Fruit fly (Drosophila melanogaster) whole organism, embryonic: ENCODE measurements around the gene CG18258.

Source experiments
- Blimp-1 ChIP-seq: fragments of 200-800 bp; sonication (Bioruptor generic); optimal IDR thresholded peaks from 3 replicates; lab custom pipeline; 2018; ENCODE audit warnings: missing biosample characterization, missing genetic modification characterization, mild to moderate bottlenecking, moderate library complexity, missing genetic modification reagents
- CG10209 ChIP-seq: fragments of 200-800 bp; sonication (Bioruptor generic); optimal IDR thresholded peaks from 3 replicates; lab custom pipeline; 2017; ENCODE audit warnings: missing biosample characterization, mild to moderate bottlenecking, missing genetic modification characterization, missing genetic modification reagents
- CG10321 ChIP-seq: fragments of 200-800 bp; sonication (Bioruptor generic); IDR thresholded peaks from 2 replicates; pipeline ENCODE4 v1.3.6; 2022; ENCODE audit warnings: missing biosample characterization, missing genetic modification characterization
- CG13775 ChIP-seq: fragments of 200-800 bp; sonication (Bioruptor generic); optimal IDR thresholded peaks from 3 replicates; lab custom pipeline; 2017; ENCODE audit warnings: missing biosample characterization, mild to moderate bottlenecking, missing genetic modification characterization
- CG16813 ChIP-seq: fragments of 200-800 bp; sonication (Bioruptor generic); IDR thresholded peaks from 3 replicates; pipeline ENCODE4 v1.3.6; 2022; ENCODE audit warnings: missing biosample characterization, missing genetic modification characterization; ENCODE audit not compliant: partially characterized antibody
- CG17568 ChIP-seq: fragments of 200-800 bp; sonication (Bioruptor generic); optimal IDR thresholded peaks from 2 replicates; lab custom pipeline; 2018; ENCODE audit warnings: missing biosample characterization, mild to moderate bottlenecking, missing genetic modification characterization, moderate library complexity
- CG31388 ChIP-seq: fragments of 200-800 bp; sonication (Bioruptor generic); optimal IDR thresholded peaks from 2 replicates; lab custom pipeline; 2016; ENCODE audit warnings: missing biosample characterization, missing genetic modification characterization
- CG32767 ChIP-seq: fragments of 200-800 bp; sonication (Bioruptor generic); IDR thresholded peaks from 2 replicates; pipeline ENCODE4 v1.3.6; 2022; ENCODE audit warnings: missing biosample characterization, missing genetic modification characterization
- CG33213 ChIP-seq: fragments of 200-800 bp; sonication (Bioruptor generic); optimal IDR thresholded peaks from 3 replicates; lab custom pipeline; 2016; ENCODE audit warnings: missing biosample characterization, missing genetic modification characterization
- CG34376 ChIP-seq: fragments of 200-800 bp; sonication (Bioruptor generic); optimal IDR thresholded peaks from 2 replicates; lab custom pipeline; 2018; ENCODE audit warnings: missing biosample characterization, mild to moderate bottlenecking, missing genetic modification characterization
- CG6272 ChIP-seq: fragments of 200-800 bp; sonication (Bioruptor generic); IDR thresholded peaks from 2 replicates; pipeline ENCODE4 v1.3.6; 2022; ENCODE audit warnings: missing biosample characterization, missing genetic modification characterization
- CG7271 ChIP-seq: fragments of 200-800 bp; sonication (Bioruptor generic); optimal IDR thresholded peaks from 2 replicates; lab custom pipeline; 2018; ENCODE audit warnings: missing biosample characterization, mild to moderate bottlenecking, missing genetic modification characterization, moderate library complexity
- CG7556 ChIP-seq: fragments of 200-800 bp; sonication (Bioruptor generic); optimal IDR thresholded peaks from 2 replicates; lab custom pipeline; 2017; ENCODE audit warnings: missing biosample characterization, mild to moderate bottlenecking, missing genetic modification characterization
- CG7745 ChIP-seq: fragments of 200-800 bp; sonication (Bioruptor generic); optimal IDR thresholded peaks from 2 replicates; lab custom pipeline; 2018; ENCODE audit warnings: missing biosample characterization, mild to moderate bottlenecking, missing genetic modification characterization, moderate library complexity
- CG8765 ChIP-seq: fragments of 200-800 bp; sonication (Bioruptor generic); IDR thresholded peaks from 2 replicates; pipeline ENCODE4 v1.3.6; 2022; ENCODE audit warnings: missing biosample characterization, missing genetic modification characterization
- CG9727 ChIP-seq: fragments of 200-800 bp; sonication (Bioruptor generic); optimal IDR thresholded peaks from 3 replicates; lab custom pipeline; 2017; ENCODE audit warnings: missing biosample characterization, mild to moderate bottlenecking, missing genetic modification characterization
- Camta ChIP-seq: fragments of 200-800 bp; sonication (Bioruptor generic); optimal IDR thresholded peaks from 2 replicates; lab custom pipeline; 2016; ENCODE audit warnings: missing biosample characterization, missing genetic modification characterization
- Dbx ChIP-seq: fragments of 200-800 bp; sonication (Bioruptor generic); IDR thresholded peaks from 3 replicates; pipeline ENCODE4 v1.3.6; 2022; ENCODE audit warnings: missing biosample characterization, missing genetic modification characterization
- Dfd ChIP-seq, 2 experiments: fragments of >200 bp; optimal IDR thresholded peaks; 2 replicates each; lab custom pipeline; 2017; ENCODE audit warnings: missing biosample characterization in 2 of 2, missing genetic modification characterization in 2 of 2
- Doc3 ChIP-seq: fragments of 200-800 bp; sonication (Bioruptor generic); IDR thresholded peaks from 3 replicates; pipeline ENCODE4 v1.3.6; 2022; ENCODE audit warnings: missing biosample characterization, missing genetic modification characterization; ENCODE audit not compliant: partially characterized antibody
- E2f2 ChIP-seq: fragments of 200-800 bp; sonication (Bioruptor generic); IDR thresholded peaks from 2 replicates; pipeline ENCODE4 v1.3.6; 2022; ENCODE audit warnings: missing biosample characterization, missing genetic modification characterization
- Fer1 ChIP-seq: fragments of 200-800 bp; sonication (Bioruptor generic); optimal IDR thresholded peaks from 2 replicates; lab custom pipeline; 2017; ENCODE audit warnings: missing biosample characterization, mild to moderate bottlenecking, missing genetic modification characterization
- GATAe ChIP-seq: fragments of 200-800 bp; sonication (Bioruptor generic); conservative IDR thresholded peaks from 2 replicates; pipeline ENCODE4 v1.3.6; 2022; ENCODE audit warnings: missing biosample characterization, missing genetic modification characterization
- Gug ChIP-seq: fragments of 200-800 bp; sonication (Bioruptor generic); IDR thresholded peaks from 4 replicates; pipeline ENCODE4 v1.3.6; 2022; ENCODE audit warnings: missing biosample characterization, missing genetic modification characterization
- HLH3B ChIP-seq: fragments of 200-800 bp; sonication (Bioruptor generic); IDR thresholded peaks from 2 replicates; pipeline ENCODE4 v1.3.6; 2022; ENCODE audit warnings: missing biosample characterization, missing genetic modification characterization
- Hmx ChIP-seq: fragments of 200-800 bp; sonication (Bioruptor generic); optimal IDR thresholded peaks from 2 replicates; lab custom pipeline; 2016; ENCODE audit warnings: missing biosample characterization, missing genetic modification characterization
- NC2β ChIP-seq: fragments of 200-800 bp; sonication (Bioruptor generic); optimal IDR thresholded peaks from 2 replicates; lab custom pipeline; 2016; ENCODE audit warnings: missing biosample characterization, missing genetic modification characterization
- Neu2 ChIP-seq: fragments of 200-800 bp; sonication (Bioruptor generic); optimal IDR thresholded peaks from 3 replicates; lab custom pipeline; 2016; ENCODE audit warnings: missing biosample characterization, missing genetic modification characterization, borderline replicate concordance
- Opbp ChIP-seq: fragments of 200-800 bp; sonication (Bioruptor generic); IDR thresholded peaks from 3 replicates; pipeline ENCODE4 v1.3.6; 2022; ENCODE audit warnings: missing biosample characterization, missing genetic modification characterization; ENCODE audit not compliant: partially characterized antibody
- Xbp1 ChIP-seq: fragments of 200-800 bp; sonication (Bioruptor generic); optimal IDR thresholded peaks from 3 replicates; lab custom pipeline; 2016; ENCODE audit warnings: missing biosample characterization, mild to moderate bottlenecking, missing genetic modification characterization
- ase ChIP-seq: fragments of 200-800 bp; sonication (Bioruptor generic); IDR thresholded peaks from 3 replicates; pipeline ENCODE4 v1.3.6; 2022; ENCODE audit warnings: missing biosample characterization, missing genetic modification characterization
- ato ChIP-seq: fragments of 200-800 bp; sonication (Bioruptor generic); IDR thresholded peaks from 2 replicates; pipeline ENCODE4 v1.3.6; 2022; ENCODE audit warnings: missing biosample characterization, missing genetic modification characterization; ENCODE audit not compliant: partially characterized antibody
- chm ChIP-seq: fragments of 200-800 bp; sonication (Bioruptor generic); IDR thresholded peaks from 2 replicates; pipeline ENCODE4 v1.3.6; 2022; ENCODE audit warnings: missing biosample characterization, missing genetic modification characterization
- dati ChIP-seq: fragments of 200-800 bp; sonication (Bioruptor generic); IDR thresholded peaks from 2 replicates; pipeline ENCODE4 v1.3.6; 2022; ENCODE audit warnings: missing biosample characterization, missing genetic modification characterization
- eyg ChIP-seq: fragments of 200-800 bp; sonication (Bioruptor generic); optimal IDR thresholded peaks from 3 replicates; lab custom pipeline; 2016; ENCODE audit warnings: missing biosample characterization, missing genetic modification characterization
- gce ChIP-seq: fragments of 200-800 bp; sonication (Bioruptor generic); IDR thresholded peaks from 3 replicates; pipeline ENCODE4 v1.3.6; 2022; ENCODE audit warnings: missing biosample characterization, missing genetic modification characterization
- grau ChIP-seq: fragments of 200-800 bp; optimal IDR thresholded peaks from 3 replicates; lab custom pipeline; 2019; ENCODE audit warnings: missing biosample characterization, mild to moderate bottlenecking, missing genetic modification characterization, moderate library complexity
- gro ChIP-seq: fragments of 200-800 bp; sonication (Bioruptor generic); optimal IDR thresholded peaks from 2 replicates; lab custom pipeline; 2016; ENCODE audit warnings: missing biosample characterization, missing genetic modification characterization
- jigr1 ChIP-seq: fragments of 200-800 bp; sonication (Bioruptor generic); IDR thresholded peaks from 3 replicates; pipeline ENCODE4 v1.3.6; 2022; ENCODE audit warnings: missing biosample characterization, missing genetic modification characterization
- kay ChIP-seq: fragments of 200-800 bp; sonication (Bioruptor generic); optimal IDR thresholded peaks from 2 replicates; lab custom pipeline; 2016; ENCODE audit warnings: missing biosample characterization, missing genetic modification characterization
- nau ChIP-seq: fragments of 200-800 bp; sonication (Bioruptor generic); optimal IDR thresholded peaks from 3 replicates; lab custom pipeline; 2017; ENCODE audit warnings: missing biosample characterization, mild to moderate bottlenecking, missing genetic modification characterization, missing genetic modification reagents
- oc ChIP-seq: fragments of 200-800 bp; sonication (Bioruptor generic); optimal IDR thresholded peaks from 2 replicates; lab custom pipeline; 2018; ENCODE audit warnings: missing biosample characterization, mild to moderate bottlenecking, missing genetic modification characterization, moderate library complexity
- onecut ChIP-seq: fragments of 200-800 bp; sonication (Bioruptor generic); IDR thresholded peaks from 2 replicates; pipeline ENCODE4 v1.3.6; 2022; ENCODE audit warnings: missing biosample characterization, missing genetic modification characterization
- pfk ChIP-seq: fragments of 200-800 bp; sonication (Bioruptor generic); optimal IDR thresholded peaks from 2 replicates; lab custom pipeline; 2018; ENCODE audit warnings: missing biosample characterization, mild to moderate bottlenecking, missing genetic modification characterization, moderate library complexity
- pzg ChIP-seq: fragments of 200-800 bp; sonication (Bioruptor generic); optimal IDR thresholded peaks from 3 replicates; lab custom pipeline; 2018; ENCODE audit warnings: missing biosample characterization, mild to moderate bottlenecking, missing genetic modification characterization, moderate library complexity
- rib ChIP-seq: fragments of 200-800 bp; sonication (Bioruptor generic); IDR thresholded peaks from 2 replicates; pipeline ENCODE4 v1.3.6; 2022; ENCODE audit warnings: missing biosample characterization, missing genetic modification characterization
- ro ChIP-seq: fragments of 200-800 bp; sonication (Bioruptor generic); IDR thresholded peaks from 2 replicates; pipeline ENCODE4 v1.3.6; 2022; ENCODE audit warnings: missing biosample characterization, missing genetic modification characterization
- sens-2 ChIP-seq: fragments of 200-800 bp; sonication (Bioruptor generic); IDR thresholded peaks from 2 replicates; pipeline ENCODE4 v1.3.6; 2022; ENCODE audit warnings: missing biosample characterization, missing genetic modification characterization
- sr ChIP-seq: fragments of 200-800 bp; sonication (Bioruptor generic); IDR thresholded peaks from 3 replicates; pipeline ENCODE4 v1.3.6; 2022; ENCODE audit warnings: missing biosample characterization, missing genetic modification characterization
- stc ChIP-seq: fragments of 200-800 bp; sonication (Bioruptor generic); IDR thresholded peaks from 2 replicates; pipeline ENCODE4 v1.3.6; 2022; ENCODE audit warnings: missing biosample characterization, missing genetic modification characterization
- tgo ChIP-seq: fragments of 200-800 bp; sonication (Bioruptor generic); IDR thresholded peaks from 3 replicates; pipeline ENCODE4 v1.3.6; 2022; ENCODE audit warnings: missing biosample characterization, missing genetic modification characterization

The CG18258 gene

DNA sequence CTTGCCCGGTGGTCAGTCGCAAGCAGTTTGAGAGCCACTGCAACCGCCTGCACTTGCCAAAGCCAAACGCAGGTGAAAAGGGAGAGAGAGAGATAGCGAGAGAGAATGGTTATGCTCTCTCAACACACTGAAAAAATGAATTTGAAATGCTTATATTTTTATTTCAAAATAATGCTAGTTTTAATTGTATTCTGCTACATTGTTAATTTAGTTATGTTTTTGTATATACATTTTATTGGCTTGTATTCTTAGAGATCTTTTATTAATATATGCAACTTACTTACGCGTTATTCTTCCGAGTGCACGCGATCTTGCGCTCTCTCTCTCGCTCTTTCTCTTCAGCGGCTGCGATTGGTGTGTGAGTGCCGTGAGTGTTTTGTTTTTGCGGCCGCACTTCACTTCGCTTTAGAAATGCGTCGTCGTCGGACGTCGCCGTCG lies 33.6 kb upstream of the CG18258 start (continued):
- TF ChIP-seq sr (GFP tag; lab: Robert Waterston, UW) (peak; percentile 91), pfk (peak; percentile 35), CG13775 (GFP tag; lab: Kevin White, UChicago) (peak; percentile 91), jigr1 (GFP tag; lab: Robert Waterston, UW) (peak; percentile 97), kay (peak; percentile 97), CG6272 (peak; percentile 99), gce (GFP tag; lab: Robert Waterston, UW) (peak; percentile 99), Fer1 (GFP tag; lab: Kevin White, UChicago) (peak; percentile 98), eyg (GFP tag; lab: Kevin White, UChicago) (peak; percentile 95), chm (peak; percentile 70; the same call in 1 of the 2 replicates), CG17568 (GFP tag; lab: Kevin White, UChicago) (no peak), gro (GFP tag; lab: Kevin White, UChicago) (peak; percentile 95), rib (GFP tag; lab: Robert Waterston, UW) (peak; percentile 96), ase (GFP tag; lab: Robert Waterston, UW) (peak; percentile 98), E2f2 (GFP tag; lab: Robert Waterston, UW) (peak; percentile 82), HLH3B (GFP tag; lab: Robert Waterston, UW) (peak; percentile 99), Gug (GFP tag; lab: Robert Waterston, UW) (peak; percentile 92), CG7745 (tag; lab: Kevin White, UChicago) (no peak), CG10209 (peak; percentile 98), Dfd (GFP tag; optimal IDR thresholded peaks at IDR 0.05; lab: Kevin White, UChicago) (no peak), Blimp-1 (GFP tag; lab: Kevin White, UChicago) (peak; percentile 97), CG7271 (tag; lab: Kevin White, UChicago) (peak; percentile 93), Xbp1 (no peak), CG31388 (GFP tag; lab: Kevin White, UChicago) (peak; percentile 93), Opbp (no peak), GATAe (GFP tag; lab: Robert Waterston, UW) (peak; percentile 96), pzg (peak; percentile 7), CG32767 (GFP tag; lab: Robert Waterston, UW) (peak; percentile 89), oc (tag; lab: Kevin White, UChicago) (no peak), CG16813 (GFP tag; lab: Robert Waterston, UW) (no peak), Hmx (GFP tag; lab: Kevin White, UChicago) (peak; percentile 83), sens-2 (GFP tag; lab: Robert Waterston, UW) (peak; percentile 94), Doc3 (GFP tag; lab: Robert Waterston, UW) (0 out of 3 replicates have a peak, but pooled peaks have one; percentile 17), onecut (GFP tag; lab: Robert Waterston, UW) (peak; percentile 96), Camta (GFP tag; lab: Kevin White, UChicago) (peak; percentile 95), stc (GFP tag; lab: Robert Waterston, UW) (peak; percentile 99), CG9727 (peak; percentile 99), CG7556 (GFP tag; lab: Kevin White, UChicago) (no peak), CG8765 (peak; percentile 97), CG33213 (GFP tag; lab: Kevin White, UChicago) (peak; percentile 86), tgo (GFP tag; lab: Robert Waterston, UW) (peak; percentile 99), Dbx (peak; percentile 98), Neu2 (GFP tag; lab: Kevin White, UChicago) (peak; percentile 68), grau (tag; lab: Kevin White, UChicago) (no peak), dati (peak; percentile 96), CG10321 (GFP tag; lab: Robert Waterston, UW) (peak; percentile 66; the same call in 1 of the 2 replicates), NC2β (GFP tag; lab: Kevin White, UChicago) (no peak), ro (GFP tag; lab: Robert Waterston, UW) (peak; percentile 98), ato (GFP tag; lab: Robert Waterston, UW) (no peak), CG34376 (peak; percentile 85), nau (GFP tag; lab: Kevin White, UChicago) (peak; percentile 95)
